Worm (Caenorhabditis elegans) whole organism, young adult: Measurements from ENCODE around the gene F59B10.2.

ENCODE experiments used
- F33H1.4 ChIP-seq: fragments of 200-800 bp; sonication (Bioruptor generic); IDR thresholded peaks from 2 replicates; pipeline ENCODE4 v1.3.6; 2022; ENCODE audit warnings: missing genetic modification reagents, missing genetic modification characterization, missing compliant biosample characterization
- F57A8.1 ChIP-seq: fragments of 200-800 bp; sonication (Bioruptor generic); optimal IDR thresholded peaks from 2 replicates; lab custom pipeline; 2018; ENCODE audit warnings: mild to moderate bottlenecking, missing genetic modification characterization, moderate library complexity, missing compliant biosample characterization
- dpl-1 ChIP-seq: fragments of 150-350 bp; optimal IDR thresholded peaks from 2 replicates; lab custom pipeline; 2014; ENCODE audit warnings: missing biosample characterization, missing genetic modification reagents, missing genetic modification characterization
- egl-18 ChIP-seq: fragments of 200-800 bp; sonication (Bioruptor generic); IDR thresholded peaks from 2 replicates; pipeline ENCODE4 v1.3.6; 2022; ENCODE audit warnings: missing genetic modification reagents, missing genetic modification characterization, missing compliant biosample characterization
- hmg-20 ChIP-seq: fragments of 200-800 bp; sonication (Bioruptor generic); IDR thresholded peaks from 2 replicates; pipeline ENCODE4 v1.3.6; 2022; ENCODE audit warnings: missing genetic modification reagents, missing genetic modification characterization, missing compliant biosample characterization
- hrde-1 ChIP-seq: sonication (generic microtip); optimal IDR thresholded peaks from 2 replicates; lab custom pipeline; 2016; ENCODE audit warnings: missing genetic modification characterization, mild to moderate bottlenecking, missing compliant biosample characterization, moderate library complexity, missing genotype, missing genetic modification reagents, borderline replicate concordance
- lir-1 ChIP-seq: fragments of 200-800 bp; sonication (Bioruptor generic); conservative IDR thresholded peaks from 2 replicates; pipeline ENCODE4 v1.3.6; 2022; ENCODE audit warnings: missing genetic modification reagents, missing genetic modification characterization, missing compliant biosample characterization
- pha-4 ChIP-seq: fragments of 150-350 bp; sonication (generic microtip); optimal IDR thresholded peaks from 2 replicates; lab custom pipeline; 2014; ENCODE audit warnings: missing biosample characterization, missing genetic modification reagents, missing genetic modification characterization
- snpc-1.1 ChIP-seq: sonication (generic microtip); optimal IDR thresholded peaks from 2 replicates; lab custom pipeline; 2017; ENCODE audit warnings: missing genetic modification characterization, mild to moderate bottlenecking, missing compliant biosample characterization, antibody characterized with exemption, moderate library complexity, missing genotype, missing genetic modification reagents; ENCODE audit not compliant: insufficient read depth

- TF ChIP-seq dpl-1 (GFP tag; lab: Kevin White, UChicago) (no peak), F57A8.1 (GFP tag; lab: Kevin White, UChicago) (no peak), F33H1.4 (no peak), snpc-1.1 (no peak), hrde-1 (tag; lab: Kevin White, UChicago) (no peak), egl-18 (no peak), hmg-20 (GFP tag; lab: Robert Waterston, UW) (no peak), lir-1 (GFP tag; lab: Robert Waterston, UW) (no peak), pha-4 (no peak)
Measured at ce11 chrII:10507906-10508305, 1.7 kb downstream of the F59B10.2 start.
